Worm (Caenorhabditis elegans): Measurements from ENCODE around the gene Y66D12A.16.

Y66D12A.16 gene

DNA sequence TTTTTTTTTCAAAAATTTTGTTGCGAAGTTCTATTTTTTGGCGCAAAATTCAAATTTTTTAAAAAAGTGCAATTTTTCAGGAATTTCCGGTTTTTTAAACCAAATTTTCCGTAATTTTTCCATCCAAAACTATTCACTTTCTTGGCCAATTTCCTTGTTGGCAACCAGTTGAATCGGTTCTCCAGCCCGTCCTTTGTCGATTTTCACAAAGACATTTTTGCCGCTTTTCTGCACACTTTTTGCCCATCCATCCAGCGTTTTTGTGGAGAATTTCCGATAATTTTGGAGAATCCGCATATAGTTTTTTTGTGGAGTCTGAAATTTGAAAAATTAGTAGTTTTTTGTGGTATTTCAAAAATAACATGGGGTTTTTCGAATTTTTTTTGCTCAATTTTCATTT lies 30.9 kb upstream of the Y66D12A.16 start:
- TF ChIP-seq lin-39 (tag; optimal IDR thresholded peaks at IDR 0.05) (no peak), nhr-11 (tag; optimal IDR thresholded peaks at IDR 0.05) (no peak), tbx-2 (tag; optimal IDR thresholded peaks at IDR 0.05) (no peak), ZK546.5 (tag; optimal IDR thresholded peaks at IDR 0.05) (no peak), pqm-1 (tag; optimal IDR thresholded peaks at IDR 0.05) (no peak), hmg-11 (tag; optimal IDR thresholded peaks at IDR 0.05) (no peak), ztf-4 (tag; optimal IDR thresholded peaks at IDR 0.05) (no peak), daf-12 (tag; optimal IDR thresholded peaks at IDR 0.05) (no peak), fkh-2 (tag; optimal IDR thresholded peaks at IDR 0.05) (no peak), nfya-1 (tag; optimal IDR thresholded peaks at IDR 0.05; ENCODE audit: insufficient read depth) (no peak), fos-1 (tag; optimal IDR thresholded peaks at IDR 0.05) (no peak), ztf-11 (tag; optimal IDR thresholded peaks at IDR 0.05) (no peak), unc-39 (tag; optimal IDR thresholded peaks at IDR 0.05) (no peak), zag-1 (tag; optimal IDR thresholded peaks at IDR 0.05) (no peak), ceh-28 (tag; optimal IDR thresholded peaks at IDR 0.05) (no peak), lin-15B (tag; optimal IDR thresholded peaks at IDR 0.05) (no peak), nhr-23 (tag; optimal IDR thresholded peaks at IDR 0.05) (no peak), elt-2 (tag; optimal IDR thresholded peaks at IDR 0.05) (no peak)

DNA sequence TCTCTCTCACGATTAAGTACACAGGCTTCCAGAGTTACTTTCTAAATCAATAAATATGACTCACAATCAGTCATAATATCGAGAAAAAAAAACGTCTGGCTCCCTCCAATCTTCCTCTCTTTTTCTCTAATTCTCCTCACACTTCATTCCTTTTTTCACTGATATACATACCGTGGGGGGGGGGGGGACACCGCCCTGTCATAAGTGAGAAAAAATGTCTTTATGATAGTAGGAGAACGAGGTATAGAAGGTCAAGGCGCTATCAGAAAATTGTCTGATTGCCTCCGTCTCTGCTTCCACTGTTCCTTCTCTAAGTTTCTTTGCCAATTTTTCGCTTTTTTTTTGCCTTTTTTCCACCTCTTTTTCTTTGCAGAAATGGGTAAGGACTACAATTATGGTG lies 26.9 kb upstream of the Y66D12A.16 start, which contains the start of gene Y66D12A.24:
TSS of gene Y66D12A.24 (plus strand) at position 370 of the 400 bp plus-strand sequence.
- peak; percentile 73 for TF ChIP-seq pqm-1 (tag; optimal IDR thresholded peaks at IDR 0.05)
- TF ChIP-seq fkh-10 (GFP tag; optimal IDR thresholded peaks at IDR 0.05), result no peak
- TF ChIP-seq pha-4 (tag; optimal IDR thresholded peaks at IDR 0.05), result peak; percentile 21
- TF ChIP-seq nhr-237 (tag; optimal IDR thresholded peaks at IDR 0.05), result no peak
- no peak for TF ChIP-seq nfya-1 (tag; optimal IDR thresholded peaks at IDR 0.05; ENCODE audit: insufficient read depth)
- peak; percentile 84 for TF ChIP-seq elt-2 (tag; optimal IDR thresholded peaks at IDR 0.05)
- TF ChIP-seq zag-1 (tag; optimal IDR thresholded peaks at IDR 0.05), result no peak
- peak; percentile 45 for TF ChIP-seq jun-1 (tag; optimal IDR thresholded peaks at IDR 0.05)

DNA sequence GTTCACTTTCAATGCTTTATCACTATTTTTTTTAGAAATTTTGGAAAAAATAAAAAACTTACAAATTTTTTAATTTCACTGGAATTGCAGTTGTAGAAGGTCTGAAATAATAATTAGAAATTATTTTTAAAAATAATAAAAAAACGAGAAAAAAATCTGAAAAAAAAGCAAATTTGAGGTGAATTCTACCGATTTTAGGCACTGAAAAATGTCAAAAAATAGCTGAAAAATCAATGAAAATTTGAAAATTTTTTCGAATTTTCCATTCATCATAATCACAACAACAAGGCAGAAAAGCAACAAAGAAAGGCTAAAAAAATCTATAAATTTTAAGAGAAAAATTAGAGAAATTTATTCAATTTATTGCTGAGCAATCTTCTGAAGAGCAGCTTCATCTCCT lies 22.7 kb upstream of the Y66D12A.16 start, which contains the start of gene nars-2:
TSS of gene nars-2 (minus strand) at position 101 of the 400 bp plus-strand sequence.
- TF ChIP-seq ceh-9 (tag; optimal IDR thresholded peaks at IDR 0.05), result no peak
- TF ChIP-seq ceh-82 (tag; optimal IDR thresholded peaks at IDR 0.05), result no peak
- TF ChIP-seq nhr-76 (tag; optimal IDR thresholded peaks at IDR 0.05), result no peak
- TF ChIP-seq eor-1 (tag; optimal IDR thresholded peaks at IDR 0.05), result no peak
- no peak for TF ChIP-seq jun-1 (tag; optimal IDR thresholded peaks at IDR 0.05)

DNA sequence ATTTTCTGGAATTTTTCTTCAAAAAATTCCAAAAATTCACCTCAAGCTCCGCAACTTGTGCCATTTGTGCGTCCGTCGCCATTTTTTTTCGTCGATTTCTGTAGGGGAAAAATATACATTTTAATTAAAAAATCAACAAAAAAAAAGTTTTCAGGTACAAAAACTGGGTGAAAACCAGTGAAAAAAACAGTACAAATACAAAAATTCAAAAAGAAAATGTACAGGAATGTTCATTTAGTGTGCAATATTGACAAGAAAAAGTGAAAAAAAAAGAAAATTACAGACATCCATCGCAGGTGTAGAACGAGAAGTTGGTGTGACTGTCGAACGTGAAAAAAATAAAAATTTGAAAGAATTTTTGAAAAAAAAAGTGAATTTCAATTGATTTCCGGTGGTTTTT lies 20.6 kb upstream of the Y66D12A.16 start, which contains the start of gene tin-10:
TSS of gene tin-10 (minus strand) at position 101 of the 400 bp plus-strand sequence.
- no peak for TF ChIP-seq nhr-25 (tag; optimal IDR thresholded peaks at IDR 0.05)
- no peak for TF ChIP-seq sea-2 (GFP tag; optimal IDR thresholded peaks at IDR 0.05)
- no peak for TF ChIP-seq nhr-11 (tag; optimal IDR thresholded peaks at IDR 0.05)
- no peak for TF ChIP-seq snpc-4 (tag; optimal IDR thresholded peaks at IDR 0.05)
- TF ChIP-seq eor-1 (tag; optimal IDR thresholded peaks at IDR 0.05), result no peak

DNA sequence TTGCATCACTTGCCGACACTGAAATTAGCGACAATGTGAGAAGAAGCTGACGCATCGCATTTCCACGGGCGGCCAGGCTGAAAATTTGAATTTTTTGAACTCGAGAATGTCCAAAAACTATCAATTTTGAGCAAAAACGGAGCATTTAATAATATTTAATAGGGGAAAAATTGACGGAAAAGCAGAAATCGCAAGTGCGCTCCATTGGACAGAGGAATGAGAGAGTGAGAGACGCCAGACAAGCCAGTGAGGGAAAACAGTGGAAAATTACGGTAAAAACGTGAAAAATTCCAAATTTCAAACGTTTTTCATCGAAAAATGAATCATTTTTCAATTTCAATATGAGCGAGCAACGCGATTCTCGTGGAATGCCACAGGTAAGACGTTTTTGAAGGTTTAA lies 18.1 kb upstream of the Y66D12A.16 start, which contains the start of the genes Y66D12A.21 and spe-6:
TSS of gene Y66D12A.21 (minus strand) at position 90 of the 400 bp plus-strand sequence.
TSS of gene spe-6 (plus strand) at position 276 of the 400 bp plus-strand sequence.
- TF ChIP-seq nhr-12 (tag; optimal IDR thresholded peaks at IDR 0.05) (no peak), pha-4 (tag; optimal IDR thresholded peaks at IDR 0.05) (peak; percentile 45), lin-15B (tag; optimal IDR thresholded peaks at IDR 0.05) (peak; percentile 59), nfya-1 (tag; optimal IDR thresholded peaks at IDR 0.05; ENCODE audit: insufficient read depth) (peak; percentile 54)

DNA sequence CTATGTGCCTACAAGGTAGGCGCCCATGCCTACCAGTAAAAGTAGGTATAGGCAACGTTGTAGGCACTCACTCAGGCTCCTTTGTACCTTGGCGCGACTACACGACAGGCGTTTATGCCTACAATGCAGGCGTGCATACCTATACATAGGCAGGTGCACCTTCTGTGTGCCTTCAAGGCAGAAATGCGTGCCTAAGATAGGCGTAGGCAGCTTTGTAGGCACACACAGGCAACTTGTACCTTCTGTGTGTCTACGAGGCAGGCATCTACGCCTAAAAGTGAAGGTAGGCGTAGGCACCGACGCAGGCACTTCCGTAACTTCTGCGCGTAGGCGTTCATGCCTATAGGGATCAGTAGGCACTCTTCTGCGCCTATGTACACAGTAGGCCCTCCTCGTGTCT lies 17.7 kb upstream of the Y66D12A.16 start:
- TF ChIP-seq elt-2 (tag; optimal IDR thresholded peaks at IDR 0.05) (no peak), nhr-237 (tag; optimal IDR thresholded peaks at IDR 0.05) (no peak), ama-1 (optimal IDR thresholded peaks at IDR 0.05) (no peak), jun-1 (tag; optimal IDR thresholded peaks at IDR 0.05) (no peak), elt-1 (tag; optimal IDR thresholded peaks at IDR 0.05) (no peak), unc-62 (GFP tag; optimal IDR thresholded peaks at IDR 0.05) (no peak), mml-1 (tag; optimal IDR thresholded peaks at IDR 0.05) (no peak), fkh-2 (tag; optimal IDR thresholded peaks at IDR 0.05) (no peak), ztf-4 (tag; optimal IDR thresholded peaks at IDR 0.05) (no peak), ceh-28 (tag; optimal IDR thresholded peaks at IDR 0.05) (no peak), unc-39 (tag; optimal IDR thresholded peaks at IDR 0.05) (no peak), mdl-1 (tag; optimal IDR thresholded peaks at IDR 0.05) (no peak)
